Worm (Caenorhabditis elegans) whole organism, L4 larva: Measurements from ENCODE around the gene szy-2.

Source experiments
- ama-1 ChIP-seq: fragments of 150-350 bp; optimal IDR thresholded peaks from 2 replicates; lab custom pipeline; 2014; ENCODE audit warnings: inconsistent platforms, mixed read lengths
- dpl-1 ChIP-seq: fragments of 150-350 bp; optimal IDR thresholded peaks from 2 replicates; lab custom pipeline; 2014; ENCODE audit warnings: missing biosample characterization, missing genetic modification reagents, missing genetic modification characterization
- egl-27 ChIP-seq: sonication (generic microtip); optimal IDR thresholded peaks from 3 replicates; lab custom pipeline; 2017; ENCODE audit warnings: missing biosample characterization, missing genetic modification reagents, missing genetic modification characterization
- fkh-10 ChIP-seq: fragments of 150-350 bp; optimal IDR thresholded peaks from 2 replicates; lab custom pipeline; 2014; ENCODE audit warnings: missing biosample characterization, missing genetic modification reagents, missing genetic modification characterization
- lin-15B ChIP-seq: fragments of 150-350 bp; sonication (generic microtip); optimal IDR thresholded peaks from 3 replicates; lab custom pipeline; 2014; ENCODE audit warnings: missing biosample characterization, missing genetic modification characterization
- nhr-76 ChIP-seq: fragments of 150-350 bp; optimal IDR thresholded peaks from 2 replicates; lab custom pipeline; 2014; ENCODE audit warnings: missing biosample characterization, missing genetic modification characterization
- tra-1 ChIP-seq: fragments of 200-800 bp; sonication (Bioruptor generic); IDR thresholded peaks from 2 replicates; pipeline ENCODE4 v1.3.6; 2022; ENCODE audit warnings: missing genetic modification reagents, missing genetic modification characterization, missing compliant biosample characterization
- unc-130 ChIP-seq: sonication (generic microtip); optimal IDR thresholded peaks from 2 replicates; lab custom pipeline; 2016; ENCODE audit warnings: missing genetic modification reagents, missing genetic modification characterization, missing compliant biosample characterization
- unc-39 ChIP-seq: sonication (generic microtip); optimal IDR thresholded peaks from 2 replicates; lab custom pipeline; 2017; ENCODE audit warnings: missing biosample characterization, missing genetic modification characterization
- vab-7 ChIP-seq: fragments of 200-800 bp; sonication (Bioruptor generic); IDR thresholded peaks from 2 replicates; pipeline ENCODE4 v1.3.6; 2022; ENCODE audit warnings: missing genetic modification reagents, missing genetic modification characterization, missing compliant biosample characterization

DNA sequence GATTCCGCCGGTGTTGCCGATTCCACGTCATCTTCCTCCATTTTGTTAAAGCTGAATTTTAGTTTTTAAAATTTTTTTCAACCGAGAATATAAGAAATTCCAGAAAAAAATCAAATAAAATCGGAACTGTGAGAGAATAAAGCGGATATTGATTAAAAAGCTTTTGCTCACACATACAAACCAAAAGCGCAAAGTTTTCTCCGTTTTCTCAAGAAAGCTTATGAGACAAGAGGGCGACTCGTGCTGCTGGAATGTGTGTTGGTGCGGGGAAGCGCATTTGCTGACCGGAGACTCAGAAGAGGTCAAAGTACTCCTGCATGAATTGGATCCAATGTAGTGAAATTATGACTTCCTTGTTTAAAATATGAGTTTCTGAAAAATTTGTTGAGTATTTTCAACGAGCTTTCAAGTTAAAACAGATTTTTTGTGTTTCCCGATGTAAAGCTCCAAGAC, 8.8 kb upstream of the szy-2 start, which contains the start of gene paqr-2:
- TF ChIP-seq egl-27 (tag; lab: Kevin White, UChicago) (no peak), dpl-1 (GFP tag; lab: Kevin White, UChicago) (peak; percentile 27), fkh-10 (GFP tag; lab: Kevin White, UChicago) (no peak), tra-1 (GFP tag; lab: Robert Waterston, UW) (no peak), vab-7 (GFP tag; lab: Robert Waterston, UW) (no peak), unc-39 (tag; lab: Kevin White, UChicago) (no peak), lin-15B (tag; lab: Kevin White, UChicago) (no peak), nhr-76 (tag; lab: Kevin White, UChicago) (no peak), ama-1 (lab: Kevin White, UChicago) (no peak), unc-130 (GFP tag; lab: Kevin White, UChicago) (no peak)
